Worm (Caenorhabditis elegans) whole organism, L2 larva: Measurements from ENCODE around the gene hpl-2.

Experiments
- ceh-82 ChIP-seq: fragments of 150-350 bp; optimal IDR thresholded peaks from 2 replicates; lab custom pipeline; 2014; ENCODE audit warnings: missing biosample characterization, missing genetic modification characterization
- lin-13 ChIP-seq: fragments of 150-350 bp; optimal IDR thresholded peaks from 2 replicates; lab custom pipeline; 2014; ENCODE audit warnings: missing biosample characterization, missing genetic modification reagents, missing genetic modification characterization
- lin-39 ChIP-seq: fragments of 150-350 bp; optimal IDR thresholded peaks from 2 replicates; lab custom pipeline; 2014; ENCODE audit warnings: missing biosample characterization, missing genetic modification reagents, missing genetic modification characterization
- nhr-237 ChIP-seq: fragments of 150-350 bp; optimal IDR thresholded peaks from 2 replicates; lab custom pipeline; 2014; ENCODE audit warnings: missing biosample characterization, missing genetic modification characterization
- unc-39 ChIP-seq: fragments of 150-350 bp; optimal IDR thresholded peaks from 2 replicates; lab custom pipeline; 2014; ENCODE audit warnings: missing biosample characterization, missing genetic modification characterization

- TF ChIP-seq lin-13 (GFP tag; lab: Kevin White, UChicago) (peak; percentile 80), nhr-237 (tag; lab: Kevin White, UChicago) (no peak), lin-39 (no peak), ceh-82 (tag; lab: Kevin White, UChicago) (no peak), unc-39 (tag; lab: Kevin White, UChicago) (no peak)
Measured at ce11 chrIII:10742382-10742860, 12.9 kb downstream of the hpl-2 start, which contains the start of the genes tbb-1 and rib-2.
